Worm (Caenorhabditis elegans): ENCODE results near the gene T25E12.14.
A peak's percentile ranks its signal among the peaks of the same experiment; 100 is the strongest.

Gene T25E12.14

ce11 chrV:16697178-16697577 lies 29.8 kb upstream of the T25E12.14 start, which contains the start of gene srw-41:
Gene srw-41 (plus strand): TSS chrV:16697478.
- TF ChIP-seq sem-2 (GFP tag; optimal IDR thresholded peaks at IDR 0.05) = no peak

- TF ChIP-seq flh-1 (GFP tag; optimal IDR thresholded peaks at IDR 0.05) (peak; percentile 12), ceh-39 (tag; optimal IDR thresholded peaks at IDR 0.05) (no peak), mab-5 (tag; optimal IDR thresholded peaks at IDR 0.05) (no peak), sem-2 (GFP tag; optimal IDR thresholded peaks at IDR 0.05) (peak; percentile 1), nhr-12 (tag; optimal IDR thresholded peaks at IDR 0.05) (no peak), unc-62 (GFP tag; optimal IDR thresholded peaks at IDR 0.05) (no peak), hlh-1 (tag; optimal IDR thresholded peaks at IDR 0.05) (no peak), ceh-83 (GFP tag; optimal IDR thresholded peaks at IDR 0.05) (peak; percentile 14), sptf-1 (tag; optimal IDR thresholded peaks at IDR 0.05) (peak; percentile 79), ham-2 (GFP tag; optimal IDR thresholded peaks at IDR 0.05) (no peak), elt-3 (tag; optimal IDR thresholded peaks at IDR 0.05) (no peak), ztf-11 (tag; optimal IDR thresholded peaks at IDR 0.05) (no peak), nhr-237 (tag; optimal IDR thresholded peaks at IDR 0.05) (no peak), lin-32 (GFP tag; optimal IDR thresholded peaks at IDR 0.05) (peak; percentile 16), nhr-76 (tag; optimal IDR thresholded peaks at IDR 0.05) (no peak), nhr-28 (tag; optimal IDR thresholded peaks at IDR 0.05) (no peak), ces-1 (GFP tag; optimal IDR thresholded peaks at IDR 0.05) (no peak), pha-4 (tag; optimal IDR thresholded peaks at IDR 0.05) (no peak), unc-120 (tag; optimal IDR thresholded peaks at IDR 0.05; ENCODE audit: poor library complexity, severe bottlenecking) (no peak), cnd-1 (tag; optimal IDR thresholded peaks at IDR 0.05) (peak; percentile 32), lsy-2 (tag; optimal IDR thresholded peaks at IDR 0.05) (no peak), M03D4.4 (tag; optimal IDR thresholded peaks at IDR 0.05) (peak; percentile 32), blmp-1 (tag; optimal IDR thresholded peaks at IDR 0.05) (no peak), unc-39 (tag; optimal IDR thresholded peaks at IDR 0.05) (no peak), drap-1 (GFP tag; optimal IDR thresholded peaks at IDR 0.05) (peak; percentile 51), bed-3 (GFP tag; optimal IDR thresholded peaks at IDR 0.05) (peak; percentile 49), elt-1 (tag; optimal IDR thresholded peaks at IDR 0.05; ENCODE audit: borderline replicate concordance, insufficient read depth) (no peak), mep-1 (tag; optimal IDR thresholded peaks at IDR 0.05) (no peak), lin-13 (tag; optimal IDR thresholded peaks at IDR 0.05) (no peak), snpc-4 (tag; optimal IDR thresholded peaks at IDR 0.05) (no peak), ceh-43 (GFP tag; optimal IDR thresholded peaks at IDR 0.05) (peak; percentile 10), tbx-8 (GFP tag; optimal IDR thresholded peaks at IDR 0.05) (no peak), mls-2 (tag; optimal IDR thresholded peaks at IDR 0.05) (peak; percentile 80), nhr-2 (tag; optimal IDR thresholded peaks at IDR 0.05) (no peak), zip-8 (tag; optimal IDR thresholded peaks at IDR 0.05) (no peak)
Observed at ce11 chrV:16699752-16700259, 27.2 kb upstream of the T25E12.14 start, which contains the start of gene Y70C5C.1. Gene Y70C5C.1 (plus strand): TSS chrV:16700209.

- no peak for TF ChIP-seq ceh-83 (GFP tag; optimal IDR thresholded peaks at IDR 0.05)
- TF ChIP-seq nhr-12 (tag; optimal IDR thresholded peaks at IDR 0.05) = no peak
- TF ChIP-seq ceh-43 (GFP tag; optimal IDR thresholded peaks at IDR 0.05) = no peak
- TF ChIP-seq ceh-39 (tag; optimal IDR thresholded peaks at IDR 0.05) = no peak
- no peak for TF ChIP-seq mls-2 (tag; optimal IDR thresholded peaks at IDR 0.05)
- no peak for TF ChIP-seq M03D4.4 (tag; optimal IDR thresholded peaks at IDR 0.05)
- no peak for TF ChIP-seq pha-4 (tag; optimal IDR thresholded peaks at IDR 0.05)
- no peak for TF ChIP-seq ces-1 (GFP tag; optimal IDR thresholded peaks at IDR 0.05)
- no peak for TF ChIP-seq lsy-2 (tag; optimal IDR thresholded peaks at IDR 0.05)
- no peak for TF ChIP-seq nhr-237 (tag; optimal IDR thresholded peaks at IDR 0.05)
- no peak for TF ChIP-seq mab-5 (tag; optimal IDR thresholded peaks at IDR 0.05)
- TF ChIP-seq ztf-11 (tag; optimal IDR thresholded peaks at IDR 0.05) = no peak
- no peak for TF ChIP-seq lin-13 (tag; optimal IDR thresholded peaks at IDR 0.05)
Observed at ce11 chrV:16706549-16706948, 20.5 kb upstream of the T25E12.14 start, which contains the start of gene clec-9. Gene clec-9 (minus strand): TSS chrV:16706649.

- no peak for TF ChIP-seq ceh-39 (tag; optimal IDR thresholded peaks at IDR 0.05)
- no peak for TF ChIP-seq nhr-2 (tag; optimal IDR thresholded peaks at IDR 0.05)
- no peak for TF ChIP-seq zip-8 (tag; optimal IDR thresholded peaks at IDR 0.05)
- no peak for TF ChIP-seq unc-62 (GFP tag; optimal IDR thresholded peaks at IDR 0.05)
- TF ChIP-seq nhr-28 (tag; optimal IDR thresholded peaks at IDR 0.05) = no peak
- TF ChIP-seq sptf-1 (tag; optimal IDR thresholded peaks at IDR 0.05) = no peak
Observed at ce11 chrV:16713797-16714196, 13.2 kb upstream of the T25E12.14 start.
